Worm (Caenorhabditis elegans): ENCODE measurements around the gene Y57G11C.46.

The Y57G11C.46 gene

DNA sequence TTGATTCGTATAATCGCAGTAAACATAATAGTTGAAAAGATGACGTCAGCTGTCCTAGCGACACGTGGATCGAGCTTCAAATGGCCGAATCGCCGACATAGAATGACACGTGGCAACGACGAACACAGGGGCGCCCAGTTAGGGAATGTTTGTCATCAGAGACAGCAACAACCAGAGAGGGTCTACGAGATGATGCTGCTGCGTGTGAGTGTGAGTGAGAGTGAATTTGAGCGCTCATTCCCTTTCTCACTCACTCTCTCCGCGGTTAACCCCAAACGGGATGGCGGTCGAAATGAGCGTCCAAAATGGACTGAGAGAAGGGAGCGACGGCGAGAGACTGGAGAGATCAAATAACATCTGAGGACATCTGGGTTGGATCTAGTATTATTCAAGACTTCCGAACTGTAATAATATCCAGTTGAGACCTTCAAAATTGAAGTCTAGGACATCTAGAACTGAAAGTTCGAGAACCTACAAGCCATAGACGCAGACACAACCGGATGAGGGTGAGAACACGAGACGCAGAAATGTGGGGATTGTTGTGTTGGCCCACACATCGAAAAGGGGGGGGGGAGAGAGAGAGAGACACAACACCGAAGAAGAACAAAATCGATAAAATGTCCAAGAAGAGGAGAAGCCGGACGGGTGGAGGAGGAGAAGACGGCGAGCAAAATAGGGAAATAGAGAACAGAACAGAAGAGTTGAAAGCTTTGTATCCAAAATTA is 22.1 kb downstream of the Y57G11C.46 start (continued):
- TF ChIP-seq hmg-1.1 (GFP tag; IDR thresholded peaks at IDR 0.05) (peak; percentile 62; the same call in 1 of the 2 replicates), unc-39 (tag; optimal IDR thresholded peaks at IDR 0.05) (no peak), saeg-2 (GFP tag; IDR thresholded peaks at IDR 0.05) (0 out of 2 replicates have a peak, but pooled peaks have one; percentile 5), nhr-28 (tag; optimal IDR thresholded peaks at IDR 0.05) (peak; percentile 53), tra-1 (GFP tag; IDR thresholded peaks at IDR 0.05) (no peak), ceh-28 (tag; optimal IDR thresholded peaks at IDR 0.05) (peak; percentile 70), lin-1 (GFP tag; IDR thresholded peaks at IDR 0.05) (no peak), daf-16 (GFP tag; optimal IDR thresholded peaks at IDR 0.05) (no peak), daf-16 (tag; optimal IDR thresholded peaks at IDR 0.05) (peak; percentile 85), nhr-102 (tag; optimal IDR thresholded peaks at IDR 0.05) (peak; percentile 36), lin-29 (GFP tag; IDR thresholded peaks at IDR 0.05) (no peak), rbr-2 (tag; optimal IDR thresholded peaks at IDR 0.05) (peak; percentile 60), mxl-3 (GFP tag; optimal IDR thresholded peaks at IDR 0.05) (peak; percentile 93), T26A8.4 (GFP tag; IDR thresholded peaks at IDR 0.05) (0 out of 2 replicates have a peak, but pooled peaks have one; percentile 7), D1046.2 (GFP tag; IDR thresholded peaks at IDR 0.05) (no peak), dmd-6 (GFP tag; IDR thresholded peaks at IDR 0.05) (peak; percentile 46)

DNA sequence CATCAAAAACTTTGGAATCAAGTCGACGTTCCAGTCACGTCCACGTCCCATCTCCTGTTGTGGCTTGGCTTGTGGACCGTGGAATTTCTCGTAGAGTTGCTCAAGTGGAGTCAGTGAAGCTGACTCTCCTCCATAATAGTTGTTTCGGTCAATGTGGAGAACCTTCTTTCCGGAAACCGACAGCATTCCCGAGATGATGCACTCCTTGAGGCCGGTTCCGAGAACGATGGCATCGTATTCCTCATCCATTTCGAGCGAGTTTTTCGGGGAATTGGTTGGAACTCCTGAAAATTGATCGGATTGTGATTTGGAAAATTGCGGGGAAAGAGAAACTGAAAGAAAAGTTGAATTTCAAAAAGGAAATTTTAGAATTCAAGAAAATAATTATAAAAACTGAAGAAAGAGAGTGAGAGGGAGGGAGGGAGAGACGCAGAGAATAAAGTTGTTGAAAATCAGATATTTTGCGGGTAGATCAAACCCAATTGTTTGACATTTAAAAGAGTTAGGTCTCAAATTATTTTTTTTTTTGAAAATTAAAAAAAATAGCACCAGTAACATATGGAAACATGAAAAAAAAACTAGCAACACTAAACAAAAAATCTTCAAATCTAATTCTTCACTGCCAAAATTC is 23.5 kb downstream of the Y57G11C.46 start, which contains the start of gene gdi-1:
Gene gdi-1 (minus strand): TSS at position 286 of the 631 bp plus-strand sequence.
- TF ChIP-seq ama-1 (optimal IDR thresholded peaks at IDR 0.05) (peak; percentile 56), zfp-2 (tag; optimal IDR thresholded peaks at IDR 0.05) (no peak), mep-1 (tag; optimal IDR thresholded peaks at IDR 0.05) (peak; percentile 23), Y75B8A.6 (GFP tag; IDR thresholded peaks at IDR 0.05) (no peak), daf-16 (GFP tag; optimal IDR thresholded peaks at IDR 0.05) (no peak), daf-16 (tag; optimal IDR thresholded peaks at IDR 0.05) (peak; percentile 3), madf-5 (GFP tag; IDR thresholded peaks at IDR 0.05) (no peak), rbr-2 (tag; optimal IDR thresholded peaks at IDR 0.05) (no peak), ceh-82 (tag; optimal IDR thresholded peaks at IDR 0.05) (no peak), dmd-9 (GFP tag; IDR thresholded peaks at IDR 0.05) (0 out of 2 replicates have a peak, but pooled peaks have one; percentile 11), ceh-44 (GFP tag; IDR thresholded peaks at IDR 0.05) (no peak), lin-38 (GFP tag; IDR thresholded peaks at IDR 0.05) (0 out of 2 replicates have a peak, but pooled peaks have one; percentile 6), Y5F2A.4 (GFP tag; optimal IDR thresholded peaks at IDR 0.05) (no peak), madf-9 (GFP tag; conservative IDR thresholded peaks at IDR 0.05) (0 out of 2 replicates have a peak, but pooled peaks have one; percentile 11), dmd-6 (GFP tag; IDR thresholded peaks at IDR 0.05) (no peak), mxl-3 (GFP tag; optimal IDR thresholded peaks at IDR 0.05) (no peak), nhr-25 (tag; optimal IDR thresholded peaks at IDR 0.05; ENCODE audit: borderline replicate concordance, insufficient read depth) (no peak), spr-1 (tag; optimal IDR thresholded peaks at IDR 0.05) (no peak), hlh-30 (tag; optimal IDR thresholded peaks at IDR 0.05; ENCODE audit: insufficient read depth) (no peak), ceh-28 (tag; optimal IDR thresholded peaks at IDR 0.05) (no peak), saeg-2 (GFP tag; IDR thresholded peaks at IDR 0.05) (no peak), nhr-42 (GFP tag; IDR thresholded peaks at IDR 0.05) (no peak), cey-2 (tag; optimal IDR thresholded peaks at IDR 0.05; ENCODE audit: borderline replicate concordance, insufficient read depth) (no peak), skn-1 (tag; optimal IDR thresholded peaks at IDR 0.05) (no peak), nhr-48 (tag; optimal IDR thresholded peaks at IDR 0.05) (no peak), unc-39 (tag; optimal IDR thresholded peaks at IDR 0.05) (no peak)

DNA sequence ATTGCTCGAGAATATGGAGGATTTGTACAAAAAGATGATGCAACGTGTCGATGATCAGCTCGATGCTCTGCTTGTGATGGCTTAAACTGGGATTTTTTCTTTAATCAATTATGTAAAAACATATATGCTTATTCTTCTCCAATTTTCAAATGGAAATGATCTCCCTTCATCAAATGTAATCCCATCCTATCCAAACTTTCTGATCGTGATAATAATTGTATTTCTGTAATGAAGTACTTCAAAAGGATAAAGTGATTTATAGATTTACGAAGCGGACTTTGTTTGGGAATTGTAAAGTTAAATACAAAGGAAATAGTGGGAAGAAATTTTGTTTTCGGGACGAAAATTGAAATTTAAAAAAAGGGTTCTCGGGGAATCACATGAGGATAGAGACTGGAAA is 25.6 kb downstream of the Y57G11C.46 start:
- TF ChIP-seq F37D6.2 (tag; optimal IDR thresholded peaks at IDR 0.05) (no peak), jun-1 (tag; optimal IDR thresholded peaks at IDR 0.05) (no peak), lin-38 (GFP tag; IDR thresholded peaks at IDR 0.05) (0 out of 2 replicates have a peak, but pooled peaks have one; percentile 17), php-3 (GFP tag; IDR thresholded peaks at IDR 0.05) (no peak), snpc-1.2 (GFP tag; IDR thresholded peaks at IDR 0.05) (peak; percentile 72), daf-16 (GFP tag; optimal IDR thresholded peaks at IDR 0.05) (no peak), daf-16 (tag; optimal IDR thresholded peaks at IDR 0.05) (peak; percentile 39), dpl-1 (GFP tag; optimal IDR thresholded peaks at IDR 0.05) (no peak), mxl-3 (GFP tag; optimal IDR thresholded peaks at IDR 0.05) (no peak), dmd-6 (GFP tag; IDR thresholded peaks at IDR 0.05) (no peak), mep-1 (tag; optimal IDR thresholded peaks at IDR 0.05) (peak; percentile 63), sdz-12 (GFP tag; optimal IDR thresholded peaks at IDR 0.05) (no peak), lin-1 (GFP tag; IDR thresholded peaks at IDR 0.05) (no peak), nhr-77 (tag; optimal IDR thresholded peaks at IDR 0.05) (no peak), lin-15B (tag; optimal IDR thresholded peaks at IDR 0.05) (no peak), Y105C5A.15 (GFP tag; IDR thresholded peaks at IDR 0.05) (no peak), pha-4 (GFP tag; IDR thresholded peaks at IDR 0.05) (peak; percentile 41; the same call in 1 of the 2 replicates), pha-4 (tag; optimal IDR thresholded peaks at IDR 0.05) (no peak), ama-1 (optimal IDR thresholded peaks at IDR 0.05) (peak; percentile 31)
